Fruit fly (Drosophila melanogaster) whole organism, wandering third instar larva: ENCODE results near the gene FASN2.

ENCODE experiments used
- CG32264 ChIP-seq: fragments of 200-800 bp; sonication (Bioruptor generic); optimal IDR thresholded peaks from 2 replicates; lab custom pipeline; 2016; ENCODE audit warnings: missing biosample characterization, missing genetic modification characterization
- Dfd ChIP-seq: fragments of >200 bp; optimal IDR thresholded peaks from 2 replicates; lab custom pipeline; 2017; ENCODE audit warnings: missing biosample characterization, missing genetic modification characterization
- Dif ChIP-seq: fragments of 200-275, 200-300 bp; sonication (Bioruptor generic); optimal IDR thresholded peaks from 2 replicates; lab custom pipeline; 2018; ENCODE audit warnings: missing biosample characterization, missing genetic modification characterization; ENCODE audit not compliant: partially characterized antibody
- GATAd ChIP-seq: sonication (Bioruptor generic); optimal IDR thresholded peaks from 2 replicates; lab custom pipeline; 2016; ENCODE audit warnings: missing biosample characterization, missing genetic modification characterization
- HLH106 ChIP-seq: fragments of 200-800 bp; optimal IDR thresholded peaks from 3 replicates; lab custom pipeline; 2019; ENCODE audit warnings: missing biosample characterization, mild to moderate bottlenecking, missing genetic modification characterization, moderate library complexity
- Hnf4 ChIP-seq: fragments of 200-800 bp; sonication (Bioruptor generic); optimal IDR thresholded peaks from 2 replicates; lab custom pipeline; 2016; ENCODE audit warnings: missing biosample characterization, mild to moderate bottlenecking, missing genetic modification characterization
- Hr78 ChIP-seq: fragments of >200 bp; optimal IDR thresholded peaks from 2 replicates; lab custom pipeline; 2017; ENCODE audit warnings: missing biosample characterization, missing genetic modification characterization
- N ChIP-seq: fragments of >200 bp; optimal IDR thresholded peaks from 2 replicates; lab custom pipeline; 2018; ENCODE audit warnings: missing biosample characterization, missing external identifiers, missing genetic modification characterization
- OdsH ChIP-seq: fragments of 200-800 bp; sonication (Bioruptor generic); optimal IDR thresholded peaks from 2 replicates; lab custom pipeline; 2016; ENCODE audit warnings: missing biosample characterization, mild to moderate bottlenecking, missing genetic modification characterization
- Sp1 ChIP-seq: fragments of 200-800 bp; sonication (Bioruptor generic); optimal IDR thresholded peaks from 3 replicates; lab custom pipeline; 2019; ENCODE audit warnings: missing biosample characterization, mild to moderate bottlenecking, missing genetic modification characterization, moderate library complexity
- Vsx2 ChIP-seq: fragments of 200-300, 225-300 bp; sonication (Bioruptor generic); optimal IDR thresholded peaks from 2 replicates; lab custom pipeline; 2018; ENCODE audit warnings: missing biosample characterization, missing genetic modification characterization; ENCODE audit not compliant: partially characterized antibody
- br ChIP-seq: fragments of 200-800 bp; sonication (Bioruptor generic); optimal IDR thresholded peaks from 2 replicates; lab custom pipeline; 2016; ENCODE audit warnings: missing biosample characterization, missing genetic modification characterization
- brk ChIP-seq: fragments of 200-800 bp; sonication (Bioruptor generic); optimal IDR thresholded peaks from 2 replicates; lab custom pipeline; 2016; ENCODE audit warnings: missing biosample characterization, mild to moderate bottlenecking, missing genetic modification characterization
- dl ChIP-seq, 2 experiments: fragments of 175-275, 200-275 bp in 1 of 2; fragments of 200-275 bp in 1 of 2; sonication (Bioruptor generic); optimal IDR thresholded peaks; lab custom pipeline; 2018; ENCODE audit warnings: mild to moderate bottlenecking in 2 of 2, missing biosample characterization in 2 of 2, missing genetic modification characterization in 2 of 2, moderate library complexity in 2 of 2; ENCODE audit not compliant: partially characterized antibody in 2 of 2, insufficient read depth in 1 of 2
- dmrt93B ChIP-seq: fragments of 200-800 bp; sonication (Bioruptor generic); optimal IDR thresholded peaks from 2 replicates; lab custom pipeline; 2018; ENCODE audit warnings: missing biosample characterization, mild to moderate bottlenecking, missing genetic modification characterization
- ey ChIP-seq: fragments of 200-800 bp; sonication (Bioruptor generic); optimal IDR thresholded peaks from 2 replicates; lab custom pipeline; 2016; ENCODE audit warnings: missing biosample characterization, missing genetic modification characterization
- foxo ChIP-seq, 2 experiments: fragments of 200-800 bp; sonication (Bioruptor generic); optimal IDR thresholded peaks; 2 replicates in 1 of 2; 3 replicates in 1 of 2; lab custom pipeline; 2016 to 2017; ENCODE audit warnings: missing biosample characterization in 2 of 2, missing genetic modification characterization in 2 of 2
- psq ChIP-seq: fragments of 200-800 bp; sonication (Bioruptor generic); optimal IDR thresholded peaks from 3 replicates; lab custom pipeline; 2017; ENCODE audit warnings: missing biosample characterization, mild to moderate bottlenecking, missing genetic modification characterization, moderate library complexity
- rgr ChIP-seq: fragments of 200-800 bp; sonication (Bioruptor generic); optimal IDR thresholded peaks from 3 replicates; lab custom pipeline; 2016; ENCODE audit warnings: missing biosample characterization, mild to moderate bottlenecking, missing genetic modification characterization
- sv ChIP-seq: fragments of 200-800 bp; sonication (Bioruptor generic); optimal IDR thresholded peaks from 3 replicates; lab custom pipeline; 2016; ENCODE audit warnings: missing biosample characterization, missing genetic modification characterization
- tai ChIP-seq: sonication (Bioruptor generic); optimal IDR thresholded peaks from 2 replicates; lab custom pipeline; 2016; ENCODE audit warnings: missing biosample characterization, missing genetic modification characterization
- usp ChIP-seq: fragments of >200 bp; optimal IDR thresholded peaks from 2 replicates; lab custom pipeline; 2017; ENCODE audit warnings: missing biosample characterization, missing genetic modification characterization
- woc ChIP-seq: sonication (Bioruptor generic); optimal IDR thresholded peaks from 2 replicates; lab custom pipeline; 2016; ENCODE audit warnings: missing biosample characterization, mild to moderate bottlenecking, missing genetic modification characterization

FASN2 gene

dm6 chr2L:3092535-3092934, 48.8 kb downstream of the FASN2 start (continued):
- TF ChIP-seq usp (GFP tag; lab: Kevin White, UChicago) (no peak), ey (GFP tag; lab: Kevin White, UChicago) (peak; percentile 33), CG32264 (no peak)
- TF ChIP-seq, all 38 proteins: peak for 8

dm6 chr2L:3094901-3095777, 51.4 kb downstream of the FASN2 start:
- TF ChIP-seq Vsx2 (GFP tag; lab: Kevin White, UChicago): peak; percentile 55
- TF ChIP-seq psq (GFP tag; lab: Kevin White, UChicago): no peak
- no peak for TF ChIP-seq N (GFP tag; lab: Kevin White, UChicago)
- no peak for TF ChIP-seq foxo (GFP tag; optimal IDR thresholded peaks at IDR 0.05; lab: Kevin White, UChicago)
- no peak for TF ChIP-seq Dfd (GFP tag; lab: Kevin White, UChicago)
- no peak for TF ChIP-seq OdsH (GFP tag; lab: Kevin White, UChicago)

- no peak for TF ChIP-seq usp (GFP tag; lab: Kevin White, UChicago)
- TF ChIP-seq brk (GFP tag; lab: Kevin White, UChicago): no peak
- no peak for TF ChIP-seq GATAd
- TF ChIP-seq Vsx2 (GFP tag; lab: Kevin White, UChicago): no peak
- no peak for TF ChIP-seq dl (GFP tag; optimal IDR thresholded peaks at IDR 0.05; lab: Kevin White, UChicago; ENCODE audit: insufficient read depth in 1 of 2, partially characterized antibody in 2 of 2)
- no peak for TF ChIP-seq Hr78 (GFP tag; lab: Kevin White, UChicago)
Measured at dm6 chr2L:3099930-3100329, 56.2 kb downstream of the FASN2 start.

dm6 chr2L:3100812-3101211, 57.1 kb downstream of the FASN2 start:
- no peak for TF ChIP-seq HLH106 (tag; lab: Kevin White, UChicago)
- no peak for TF ChIP-seq Dif (GFP tag; lab: Kevin White, UChicago)
- no peak for TF ChIP-seq tai (GFP tag; lab: Kevin White, UChicago)
- no peak for TF ChIP-seq woc (GFP tag; lab: Kevin White, UChicago)
- TF ChIP-seq Hnf4 (GFP tag; lab: Kevin White, UChicago): no peak
- TF ChIP-seq Sp1 (GFP tag; lab: Kevin White, UChicago): no peak
- no peak for TF ChIP-seq rgr (GFP tag; lab: Kevin White, UChicago)
- no peak for TF ChIP-seq br (GFP tag; lab: Kevin White, UChicago)
- no peak for TF ChIP-seq dmrt93B (GFP tag; lab: Kevin White, UChicago)
- no peak for TF ChIP-seq Vsx2 (GFP tag; lab: Kevin White, UChicago)
- TF ChIP-seq dl (GFP tag; optimal IDR thresholded peaks at IDR 0.05; lab: Kevin White, UChicago; ENCODE audit: insufficient read depth in 1 of 2, partially characterized antibody in 2 of 2): no peak
- TF ChIP-seq sv (GFP tag; lab: Kevin White, UChicago): no peak
